Worm (Caenorhabditis elegans) whole organism, young adult: Measurements from ENCODE around the gene nuo-5.

ENCODE experiments used
- B0019.2 ChIP-seq: fragments of 200-800 bp; sonication (Bioruptor generic); conservative IDR thresholded peaks from 2 replicates; pipeline ENCODE4 v1.3.6; 2022; ENCODE audit warnings: missing genetic modification reagents, missing genetic modification characterization, missing compliant biosample characterization
- B0035.1 ChIP-seq: sonication (generic microtip); optimal IDR thresholded peaks from 2 replicates; lab custom pipeline; 2016; ENCODE audit warnings: missing genetic modification characterization, mild to moderate bottlenecking, missing compliant biosample characterization, missing genotype, missing genetic modification reagents
- C06A6.2 ChIP-seq: fragments of 200-800 bp; sonication (Bioruptor generic); conservative IDR thresholded peaks from 2 replicates; pipeline ENCODE4 v1.3.6; 2022; ENCODE audit warnings: missing genetic modification characterization, missing compliant biosample characterization
- D2030.7 ChIP-seq: fragments of 200-800 bp; sonication (Bioruptor generic); IDR thresholded peaks from 2 replicates; pipeline ENCODE4 v1.3.6; 2022; ENCODE audit warnings: missing genetic modification reagents, missing genetic modification characterization, missing compliant biosample characterization
- F33H1.4 ChIP-seq: fragments of 200-800 bp; sonication (Bioruptor generic); IDR thresholded peaks from 2 replicates; pipeline ENCODE4 v1.3.6; 2022; ENCODE audit warnings: missing genetic modification reagents, missing genetic modification characterization, missing compliant biosample characterization
- F37B4.10 ChIP-seq: fragments of 200-800 bp; sonication (Bioruptor generic); IDR thresholded peaks from 2 replicates; pipeline ENCODE4 v1.3.6; 2022; ENCODE audit warnings: missing genetic modification characterization, missing compliant biosample characterization
- F57A8.1 ChIP-seq: fragments of 200-800 bp; sonication (Bioruptor generic); optimal IDR thresholded peaks from 2 replicates; lab custom pipeline; 2018; ENCODE audit warnings: mild to moderate bottlenecking, missing genetic modification characterization, moderate library complexity, missing compliant biosample characterization
- K12H6.12 ChIP-seq: fragments of 200-800 bp; sonication (Bioruptor generic); optimal IDR thresholded peaks from 2 replicates; lab custom pipeline; 2018; ENCODE audit warnings: mild to moderate bottlenecking, missing genetic modification characterization, missing compliant biosample characterization
- T26A5.8 ChIP-seq: sonication (generic microtip); optimal IDR thresholded peaks from 2 replicates; lab custom pipeline; 2016; ENCODE audit warnings: missing genetic modification characterization, missing compliant biosample characterization
- Y53F4B.3 ChIP-seq: fragments of 200-800 bp; sonication (Bioruptor generic); IDR thresholded peaks from 2 replicates; pipeline ENCODE4 v1.3.6; 2022; ENCODE audit warnings: missing genetic modification reagents, missing genetic modification characterization, missing compliant biosample characterization
- ZK185.1 ChIP-seq: sonication (generic microtip); optimal IDR thresholded peaks from 2 replicates; lab custom pipeline; 2016; ENCODE audit warnings: mild to moderate bottlenecking, missing genetic modification characterization, missing compliant biosample characterization; ENCODE audit not compliant: poor library complexity, severe bottlenecking
- ama-1 ChIP-seq, 3 experiments: fragments of 150-350 bp in 1 of 3; sonication (generic microtip) in 2 of 3; optimal IDR thresholded peaks; 2 replicates each; lab custom pipeline; 2014 to 2018; ENCODE audit warnings: missing biosample characterization in 2 of 3, missing genetic modification characterization in 2 of 3, missing genetic modification reagents in 2 of 3
- aptf-3 ChIP-seq: fragments of 200-800 bp; sonication (Bioruptor generic); IDR thresholded peaks from 2 replicates; pipeline ENCODE4 v1.3.6; 2022; ENCODE audit warnings: missing genetic modification characterization, missing compliant biosample characterization
- ccch-3 ChIP-seq: fragments of 200-800 bp; sonication (Bioruptor generic); optimal IDR thresholded peaks from 2 replicates; lab custom pipeline; 2018; ENCODE audit warnings: mild to moderate bottlenecking, missing genetic modification characterization, missing compliant biosample characterization
- cebp-1 ChIP-seq, 2 experiments: fragments of 200-800 bp in 1 of 2; sonication (Bioruptor generic) in 1 of 2; sonication (generic microtip) in 1 of 2; IDR thresholded peaks in 1 of 2; optimal IDR thresholded peaks in 1 of 2; 2 replicates each; pipeline versions ENCODE4 v1.3.6 to Lab custom; 2017 to 2022; ENCODE audit warnings: missing compliant biosample characterization in 2 of 2, missing genetic modification characterization in 2 of 2, mild to moderate bottlenecking in 1 of 2, missing genetic modification reagents in 1 of 2, moderate library complexity in 1 of 2
- ceh-40 ChIP-seq: fragments of 200-800 bp; sonication (Bioruptor generic); IDR thresholded peaks from 2 replicates; pipeline ENCODE4 v1.3.6; 2022; ENCODE audit warnings: missing genetic modification characterization, missing compliant biosample characterization
- ceh-58 ChIP-seq: fragments of 200-800 bp; sonication (Bioruptor generic); IDR thresholded peaks from 2 replicates; pipeline ENCODE4 v1.3.6; 2022; ENCODE audit warnings: missing genetic modification characterization, missing compliant biosample characterization
- ceh-79 ChIP-seq: sonication (generic microtip); optimal IDR thresholded peaks from 2 replicates; lab custom pipeline; 2017; ENCODE audit warnings: mild to moderate bottlenecking, missing genetic modification characterization, missing compliant biosample characterization
- dox-1 ChIP-seq: fragments of 200-800 bp; sonication (Bioruptor generic); IDR thresholded peaks from 2 replicates; pipeline ENCODE4 v1.3.6; 2022; ENCODE audit warnings: missing genetic modification reagents, missing genetic modification characterization, missing compliant biosample characterization
- dpff-1 ChIP-seq: sonication (generic microtip); optimal IDR thresholded peaks from 2 replicates; lab custom pipeline; 2017; ENCODE audit warnings: mild to moderate bottlenecking, missing genetic modification characterization, missing compliant biosample characterization
- efl-1 ChIP-seq: fragments of 150-350 bp; optimal IDR thresholded peaks from 2 replicates; lab custom pipeline; 2014; ENCODE audit warnings: missing biosample characterization, missing genetic modification reagents, missing genetic modification characterization
- egl-44 ChIP-seq: fragments of 200-800 bp; sonication (Bioruptor generic); IDR thresholded peaks from 2 replicates; pipeline ENCODE4 v1.3.6; 2022; ENCODE audit warnings: missing genetic modification reagents, missing genetic modification characterization, missing compliant biosample characterization
- gei-17 ChIP-seq: fragments of 200-800 bp; sonication (Bioruptor generic); optimal IDR thresholded peaks from 2 replicates; lab custom pipeline; 2018; ENCODE audit warnings: mild to moderate bottlenecking, missing genetic modification characterization, missing compliant biosample characterization
- him-1 ChIP-seq: sonication (generic microtip); optimal IDR thresholded peaks from 2 replicates; lab custom pipeline; 2016; ENCODE audit warnings: missing genotype, missing genetic modification reagents, missing genetic modification characterization, missing compliant biosample characterization
- hlh-26 ChIP-seq: fragments of 200-800 bp; sonication (Bioruptor generic); conservative IDR thresholded peaks from 2 replicates; pipeline ENCODE4 v1.3.6; 2022; ENCODE audit warnings: missing genetic modification reagents, missing genetic modification characterization, missing compliant biosample characterization
- hmg-1.2 ChIP-seq: fragments of 200-800 bp; sonication (Bioruptor generic); IDR thresholded peaks from 2 replicates; pipeline ENCODE4 v1.3.6; 2022; ENCODE audit warnings: missing genetic modification reagents, missing genetic modification characterization, missing compliant biosample characterization
- hmg-20 ChIP-seq: fragments of 200-800 bp; sonication (Bioruptor generic); IDR thresholded peaks from 2 replicates; pipeline ENCODE4 v1.3.6; 2022; ENCODE audit warnings: missing genetic modification reagents, missing genetic modification characterization, missing compliant biosample characterization
- let-526 ChIP-seq: fragments of 200-800 bp; sonication (Bioruptor generic); IDR thresholded peaks from 2 replicates; pipeline ENCODE4 v1.3.6; 2022; ENCODE audit warnings: missing genetic modification reagents, missing genetic modification characterization, missing compliant biosample characterization
- lin-26 ChIP-seq: fragments of 200-800 bp; sonication (Bioruptor generic); IDR thresholded peaks from 2 replicates; pipeline ENCODE4 v1.3.6; 2022; ENCODE audit warnings: missing genetic modification reagents, missing genetic modification characterization, missing compliant biosample characterization
- lin-35 ChIP-seq, 3 experiments: fragments of 150-350 bp in 2 of 3; sonication (generic microtip) in 1 of 3; optimal IDR thresholded peaks; 2 replicates each; lab custom pipeline; 2014 to 2018; ENCODE audit warnings: missing biosample characterization in 3 of 3, missing genetic modification characterization in 3 of 3, missing genetic modification reagents in 3 of 3
- lin-40 ChIP-seq: sonication (generic microtip); optimal IDR thresholded peaks from 2 replicates; lab custom pipeline; 2016; ENCODE audit warnings: missing genetic modification characterization, mild to moderate bottlenecking, missing compliant biosample characterization, missing genotype, missing genetic modification reagents
- madf-10 ChIP-seq: sonication (generic microtip); optimal IDR thresholded peaks from 2 replicates; lab custom pipeline; 2016; ENCODE audit warnings: mild to moderate bottlenecking, missing genetic modification characterization, missing compliant biosample characterization
- madf-3 ChIP-seq: fragments of 200-800 bp; sonication (Bioruptor generic); IDR thresholded peaks from 2 replicates; pipeline ENCODE4 v1.3.6; 2022; ENCODE audit warnings: missing genetic modification reagents, missing genetic modification characterization, missing compliant biosample characterization
- mes-4 ChIP-seq: sonication (generic microtip); optimal IDR thresholded peaks from 2 replicates; lab custom pipeline; 2016; ENCODE audit warnings: missing genotype, missing genetic modification characterization, missing compliant biosample characterization
- nfya-2 ChIP-seq: fragments of 200-800 bp; sonication (Bioruptor generic); IDR thresholded peaks from 2 replicates; pipeline ENCODE4 v1.3.6; 2022; ENCODE audit warnings: missing genetic modification reagents, missing genetic modification characterization, missing compliant biosample characterization
- nhr-120 ChIP-seq: fragments of 200-800 bp; sonication (Bioruptor generic); IDR thresholded peaks from 2 replicates; pipeline ENCODE4 v1.3.6; 2022; ENCODE audit warnings: missing genetic modification characterization, missing compliant biosample characterization
- nhr-80 ChIP-seq: sonication (generic microtip); optimal IDR thresholded peaks from 2 replicates; lab custom pipeline; 2016; ENCODE audit warnings: missing genetic modification characterization, missing compliant biosample characterization
- pbrm-1 ChIP-seq: fragments of 200-800 bp; sonication (Bioruptor generic); IDR thresholded peaks from 2 replicates; pipeline ENCODE4 v1.3.6; 2022; ENCODE audit warnings: missing genetic modification reagents, missing genetic modification characterization, missing compliant biosample characterization
- rec-8 ChIP-seq, 2 experiments: sonication (generic microtip); optimal IDR thresholded peaks; 2 replicates each; lab custom pipeline; 2016; ENCODE audit warnings: mild to moderate bottlenecking in 2 of 2, missing genetic modification characterization in 2 of 2, missing genetic modification reagents in 2 of 2, missing genotype in 2 of 2, missing biosample characterization in 1 of 2, missing compliant biosample characterization in 1 of 2, moderate library complexity in 1 of 2
- rpc-1 ChIP-seq, 2 experiments: fragments of 150-350 bp in 1 of 2; sonication (generic microtip) in 1 of 2; optimal IDR thresholded peaks; 2 replicates each; lab custom pipeline; 2014 to 2018; ENCODE audit warnings: missing biosample characterization in 1 of 2, missing genetic modification characterization in 1 of 2, missing genetic modification reagents in 1 of 2, missing genotype in 1 of 2
- sea-2 ChIP-seq: fragments of 200-800 bp; sonication (Bioruptor generic); IDR thresholded peaks from 2 replicates; pipeline ENCODE4 v1.3.6; 2022; ENCODE audit warnings: missing genetic modification characterization, missing compliant biosample characterization
- snpc-1.1 ChIP-seq: sonication (generic microtip); optimal IDR thresholded peaks from 2 replicates; lab custom pipeline; 2017; ENCODE audit warnings: missing genetic modification characterization, mild to moderate bottlenecking, missing compliant biosample characterization, antibody characterized with exemption, moderate library complexity, missing genotype, missing genetic modification reagents; ENCODE audit not compliant: insufficient read depth
- tbp1 ChIP-seq: fragments of 200-800 bp; sonication (Bioruptor generic); optimal IDR thresholded peaks from 2 replicates; lab custom pipeline; 2018; ENCODE audit warnings: mild to moderate bottlenecking, missing genetic modification characterization, missing compliant biosample characterization
- tlf-1 ChIP-seq: fragments of 200-800 bp; sonication (Bioruptor generic); optimal IDR thresholded peaks from 2 replicates; lab custom pipeline; 2018; ENCODE audit warnings: mild to moderate bottlenecking, missing genetic modification characterization, missing compliant biosample characterization
- zfh-2 ChIP-seq: fragments of 200-800 bp; sonication (Bioruptor generic); conservative IDR thresholded peaks from 2 replicates; pipeline ENCODE4 v1.3.6; 2022; ENCODE audit warnings: missing genetic modification reagents, missing genetic modification characterization, missing compliant biosample characterization
- ztf-25 ChIP-seq: fragments of 200-800 bp; sonication (Bioruptor generic); IDR thresholded peaks from 2 replicates; pipeline ENCODE4 v1.3.6; 2022; ENCODE audit warnings: missing genetic modification reagents, missing genetic modification characterization, missing compliant biosample characterization
- ztf-6 ChIP-seq: fragments of 200-800 bp; sonication (Bioruptor generic); IDR thresholded peaks from 2 replicates; pipeline ENCODE4 v1.3.6; 2022; ENCODE audit warnings: missing genetic modification reagents, missing genetic modification characterization, missing compliant biosample characterization

Gene nuo-5

ce11 chrV:2673807-2674206 is 25.0 kb upstream of the nuo-5 start (continued):
- TF ChIP-seq madf-3 (GFP tag; lab: Robert Waterston, UW) (peak; percentile 27; the same call in 1 of the 2 replicates), lin-26 (GFP tag; lab: Robert Waterston, UW) (peak; percentile 84), tbp1 (GFP tag; lab: Kevin White, UChicago) (peak; percentile 94), B0019.2 (no peak), lin-35 (GFP tag; optimal IDR thresholded peaks at IDR 0.05; lab: Kevin White, UChicago) (peak in 1 of 3 experiments; percentile 4), F37B4.10 (no peak), K12H6.12 (tag; lab: Kevin White, UChicago) (no peak), D2030.7 (GFP tag; lab: Robert Waterston, UW) (peak; percentile 81), zfh-2 (GFP tag; lab: Robert Waterston, UW) (no peak), ceh-40 (GFP tag; lab: Robert Waterston, UW) (peak; percentile 29; the same call in 1 of the 2 replicates), T26A5.8 (tag; lab: Kevin White, UChicago) (no peak), sea-2 (GFP tag; lab: Robert Waterston, UW) (no peak), gei-17 (GFP tag; lab: Kevin White, UChicago) (no peak), B0035.1 (tag; lab: Kevin White, UChicago) (no peak), madf-10 (tag; lab: Kevin White, UChicago) (peak; percentile 16), dox-1 (GFP tag; lab: Robert Waterston, UW) (peak; percentile 60), ztf-25 (GFP tag; lab: Robert Waterston, UW) (peak; percentile 20; the same call in 1 of the 2 replicates), aptf-3 (no peak), hmg-20 (GFP tag; lab: Robert Waterston, UW) (0 out of 2 replicates have a peak, but pooled peaks have one; percentile 37), him-1 (tag; lab: Kevin White, UChicago) (peak; percentile 5), snpc-1.1 (tag; lab: Kevin White, UChicago) (peak; percentile 53), let-526 (no peak), ccch-3 (GFP tag; lab: Kevin White, UChicago) (no peak), nfya-2 (GFP tag; lab: Robert Waterston, UW) (no peak), hlh-26 (GFP tag; lab: Robert Waterston, UW) (no peak), rec-8 (tag; optimal IDR thresholded peaks at IDR 0.05; lab: Kevin White, UChicago) (peak; percentile 6 to 37), mes-4 (tag; lab: Kevin White, UChicago) (no peak), nhr-80 (tag; lab: Kevin White, UChicago) (peak; percentile 14), egl-44 (GFP tag; lab: Robert Waterston, UW) (0 out of 2 replicates have a peak, but pooled peaks have one; percentile 68), ceh-79 (tag; lab: Kevin White, UChicago) (no peak), efl-1 (GFP tag; lab: Kevin White, UChicago) (no peak), pbrm-1 (GFP tag; lab: Robert Waterston, UW) (peak; percentile 71; the same call in 1 of the 2 replicates), F57A8.1 (GFP tag; lab: Kevin White, UChicago) (no peak), dpff-1 (no peak), ztf-6 (GFP tag; lab: Robert Waterston, UW) (no peak), F33H1.4 (GFP tag; lab: Robert Waterston, UW) (no peak), cebp-1 (GFP tag; IDR thresholded peaks at IDR 0.05; lab: Robert Waterston, UW) (0 out of 2 replicates have a peak, but pooled peaks have one; percentile 13), cebp-1 (tag; optimal IDR thresholded peaks at IDR 0.05; lab: Kevin White, UChicago) (peak; percentile 66), tlf-1 (GFP tag; lab: Kevin White, UChicago) (peak; percentile 23), hmg-1.2 (peak; percentile 67), ama-1 (optimal IDR thresholded peaks at IDR 0.05; lab: Kevin White, UChicago) (no peak), ama-1 (GFP tag; optimal IDR thresholded peaks at IDR 0.05; lab: Kevin White, UChicago) (peak; percentile 15 to 71), ceh-58 (GFP tag; lab: Robert Waterston, UW) (no peak), C06A6.2 (GFP tag; lab: Robert Waterston, UW) (no peak), ZK185.1 (no peak), nhr-120 (GFP tag; lab: Robert Waterston, UW) (no peak), Y53F4B.3 (GFP tag; lab: Robert Waterston, UW) (no peak), lin-40 (tag; lab: Kevin White, UChicago) (peak; percentile 38), rpc-1 (optimal IDR thresholded peaks at IDR 0.05; lab: Kevin White, UChicago) (peak; percentile 72), rpc-1 (tag; optimal IDR thresholded peaks at IDR 0.05; lab: Kevin White, UChicago) (peak; percentile 80)
